Worm (Caenorhabditis elegans): ENCODE results near the gene dct-7.

The dct-7 gene

ce11 chrIV:4289267-4289666 lies 1.1 kb downstream of the dct-7 start, which contains the start of gene F15E6.5:
Gene F15E6.5 (plus strand): TSS chrIV:4289567.
- TF ChIP-seq unc-62 (GFP tag; optimal IDR thresholded peaks at IDR 0.05): no peak

ce11 chrIV:4288332-4288731 lies 2.0 kb downstream of the dct-7 start, which contains the start of gene srv-4:
Gene srv-4 (minus strand): TSS chrIV:4288432.
- no peak for TF ChIP-seq unc-62 (GFP tag; optimal IDR thresholded peaks at IDR 0.05)

DNA sequence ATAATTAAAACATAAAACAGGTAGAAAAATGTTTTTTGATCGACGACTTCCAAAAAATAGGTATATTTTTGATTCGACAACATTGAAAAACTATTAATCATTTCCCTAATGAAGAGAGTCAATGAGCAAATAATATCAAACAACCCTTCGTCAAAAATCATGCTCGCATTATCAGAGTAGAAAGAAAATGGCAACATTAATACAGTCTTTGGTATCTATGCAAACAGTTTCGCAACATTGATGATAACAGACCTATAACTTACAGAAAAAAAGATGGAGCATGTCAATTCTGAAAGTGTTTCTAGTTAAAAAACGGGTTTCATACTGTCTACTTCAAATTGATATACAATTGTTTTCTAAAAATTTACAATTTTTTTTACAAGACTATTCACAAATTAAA lies 5.4 kb downstream of the dct-7 start:
- TF ChIP-seq unc-62 (GFP tag; optimal IDR thresholded peaks at IDR 0.05): no peak

ce11 chrIV:4284020-4284419 lies 6.4 kb downstream of the dct-7 start, which contains the start of gene F15E6.6:
Gene F15E6.6 (minus strand): TSS chrIV:4284120.
- no peak for TF ChIP-seq unc-62 (GFP tag; optimal IDR thresholded peaks at IDR 0.05)

- TF ChIP-seq unc-62 (GFP tag; optimal IDR thresholded peaks at IDR 0.05): no peak
These were observed 12.7 kb downstream of the dct-7 start, which contains the start of gene nhr-78 for ce11 chrIV:4277694-4278093. Gene nhr-78 (minus strand): TSS chrIV:4277875.

DNA sequence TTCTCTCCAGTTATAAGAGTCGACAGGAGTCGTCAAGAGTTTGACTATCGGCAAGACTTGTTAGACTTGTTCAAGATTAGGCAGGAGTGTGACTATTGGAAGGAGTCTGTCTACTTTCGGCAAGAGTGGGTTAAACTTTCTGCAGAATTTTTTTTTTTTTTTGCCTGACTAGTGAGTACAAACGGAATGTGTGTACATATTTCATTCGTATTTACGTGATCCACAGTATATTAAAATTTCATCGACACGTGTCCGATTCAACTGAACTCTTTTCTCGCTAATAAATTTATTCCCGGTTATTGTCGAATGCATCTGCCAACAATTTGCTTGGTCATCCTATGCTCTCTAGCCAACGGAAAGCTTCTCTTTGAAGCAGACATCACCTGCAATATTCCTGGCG lies 18.2 kb downstream of the dct-7 start, which contains the start of gene F36A4.1:
F36A4.1 (plus strand) TSS at position 301 of the 400 bp plus-strand sequence.
- TF ChIP-seq unc-62 (GFP tag; optimal IDR thresholded peaks at IDR 0.05): no peak

ce11 chrIV:4270925-4271324 lies 19.4 kb downstream of the dct-7 start, which contains the start of gene F36A4.2:
Gene F36A4.2 (plus strand): TSS chrIV:4271225.
- no peak for TF ChIP-seq unc-62 (GFP tag; optimal IDR thresholded peaks at IDR 0.05)

DNA sequence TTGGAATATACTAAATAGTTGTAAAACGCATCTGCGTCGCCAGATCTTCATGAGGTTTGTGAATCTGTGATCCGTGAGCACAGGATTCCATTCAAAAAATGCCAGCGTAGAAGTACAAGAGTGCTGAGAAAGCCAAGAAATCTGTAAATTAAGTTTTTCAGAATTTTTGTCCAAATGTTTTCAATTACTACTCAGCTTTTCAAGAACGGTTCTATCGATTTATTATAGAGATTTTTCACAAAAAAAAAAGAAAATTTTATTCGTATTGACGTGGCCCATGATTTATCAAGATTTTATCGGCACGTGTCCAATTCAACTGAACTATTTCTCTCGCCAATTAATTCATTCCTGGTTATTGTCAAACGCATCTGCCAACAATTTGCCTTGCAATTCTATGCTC lies 21.1 kb downstream of the dct-7 start, which contains the start of gene F36A4.3:
F36A4.3 (plus strand) TSS at position 301 of the 400 bp plus-strand sequence.
- no peak for TF ChIP-seq unc-62 (GFP tag; optimal IDR thresholded peaks at IDR 0.05)

DNA sequence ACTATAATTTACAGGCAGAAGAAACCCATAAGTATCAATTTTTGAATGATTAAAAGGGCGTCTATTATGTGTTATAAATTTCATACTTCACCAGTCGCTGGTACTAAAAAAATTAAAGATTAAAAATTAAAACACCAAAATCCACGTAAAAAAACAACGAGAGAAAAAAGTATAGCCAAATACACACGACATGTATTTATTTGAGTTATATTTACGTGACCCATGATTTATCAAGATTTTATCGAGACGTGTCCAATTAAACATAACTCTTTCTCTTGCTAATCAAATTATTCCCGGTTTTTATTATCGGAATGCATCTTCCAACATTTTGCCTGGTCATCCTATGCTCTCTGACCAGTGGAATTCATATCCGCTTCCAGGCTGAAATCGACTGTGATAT lies 23.1 kb downstream of the dct-7 start, which contains the start of gene F36A4.4:
F36A4.4 (plus strand) TSS at position 301 of the 400 bp plus-strand sequence.
- no peak for TF ChIP-seq unc-62 (GFP tag; optimal IDR thresholded peaks at IDR 0.05)

- no peak for TF ChIP-seq unc-62 (GFP tag; optimal IDR thresholded peaks at IDR 0.05)
These were observed 24.4 kb downstream of the dct-7 start for ce11 chrIV:4265951-4266350.

DNA sequence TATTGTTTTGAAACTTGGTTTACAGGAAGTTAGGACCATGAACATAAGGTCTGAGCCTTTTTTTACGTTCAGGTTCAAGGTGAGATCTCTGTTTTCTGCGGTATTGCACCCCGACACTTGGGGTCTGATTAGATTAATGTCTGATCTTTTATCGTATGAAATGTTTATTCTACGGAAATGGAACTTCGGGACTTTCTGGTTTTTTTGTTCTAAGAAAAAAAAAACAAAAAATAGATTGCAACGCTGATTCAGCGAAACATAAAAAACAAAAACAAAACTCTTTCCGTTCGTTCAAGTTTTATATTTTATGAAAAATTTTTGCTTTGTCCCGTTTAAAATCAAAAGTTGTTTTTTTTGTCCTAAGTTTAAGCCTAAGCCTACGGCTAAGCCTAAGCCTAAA lies 25.1 kb downstream of the dct-7 start, which contains the start of gene F36A4.5:
F36A4.5 (plus strand) TSS at position 301 of the 400 bp plus-strand sequence.
- no peak for TF ChIP-seq unc-62 (GFP tag; optimal IDR thresholded peaks at IDR 0.05)

DNA sequence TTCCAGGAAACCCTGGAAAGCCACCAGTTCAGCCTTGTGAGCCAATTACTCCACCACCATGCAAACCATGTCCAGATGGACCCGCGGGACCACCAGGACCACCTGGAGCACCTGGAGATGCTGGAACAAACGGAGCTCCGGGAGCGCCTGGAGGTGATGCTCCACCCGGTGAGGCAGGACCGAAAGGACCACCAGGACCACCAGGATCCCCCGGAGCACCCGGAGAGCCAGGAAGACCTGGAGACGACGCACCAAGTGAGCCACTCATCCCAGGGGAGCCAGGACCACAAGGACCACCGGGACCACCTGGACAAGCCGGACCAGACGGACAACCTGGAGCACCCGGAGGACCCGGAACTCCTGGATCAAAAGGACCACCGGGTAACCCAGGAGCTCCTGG lies 25.7 kb downstream of the dct-7 start:
- TF ChIP-seq unc-62 (GFP tag; optimal IDR thresholded peaks at IDR 0.05): no peak

- TF ChIP-seq unc-62 (GFP tag; optimal IDR thresholded peaks at IDR 0.05): no peak
These were observed 27.4 kb downstream of the dct-7 start, which contains the start of gene col-33 for ce11 chrIV:4262993-4263392. Gene col-33 (plus strand): TSS chrIV:4263293.

ce11 chrIV:4259433-4259832 lies 30.9 kb downstream of the dct-7 start:
- no peak for TF ChIP-seq unc-62 (GFP tag; optimal IDR thresholded peaks at IDR 0.05)

- TF ChIP-seq unc-62 (GFP tag; optimal IDR thresholded peaks at IDR 0.05): no peak
These were observed 35.3 kb downstream of the dct-7 start for ce11 chrIV:4254989-4255582.

- TF ChIP-seq unc-62 (GFP tag; optimal IDR thresholded peaks at IDR 0.05): no peak
These were observed 42.6 kb downstream of the dct-7 start, which contains the start of gene ama-1 for ce11 chrIV:4247770-4248169. Gene ama-1 (plus strand): TSS chrIV:4248070.

DNA sequence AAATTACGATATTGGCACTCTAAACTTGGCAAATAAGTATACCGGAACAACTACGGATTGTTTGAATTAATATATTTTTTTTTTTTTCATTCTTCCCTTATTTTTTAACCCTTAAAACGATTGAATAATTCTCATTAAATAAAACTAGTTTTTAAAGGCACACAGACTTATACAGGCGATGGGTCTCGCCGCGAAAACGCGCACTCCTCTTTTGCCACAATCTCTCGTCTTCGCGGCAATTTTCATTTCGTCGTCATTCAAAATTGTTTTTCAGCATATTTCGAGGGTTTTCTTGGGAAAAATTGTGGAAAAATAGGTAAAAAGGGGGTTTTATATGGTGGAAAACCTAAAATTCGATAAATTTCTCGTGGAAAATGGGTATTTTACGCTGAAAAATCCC lies 43.0 kb downstream of the dct-7 start:
- no peak for TF ChIP-seq unc-62 (GFP tag; optimal IDR thresholded peaks at IDR 0.05)
